Fruit fly (Drosophila melanogaster): Measurements from ENCODE around the gene ninaG.

dm6 chr3R:11378564-11379112 lies 42.9 kb downstream of the ninaG start:
- no peak for TF ChIP-seq CG7045 (GFP tag; optimal IDR thresholded peaks at IDR 0.05)
- no peak for TF ChIP-seq cic (GFP tag; optimal IDR thresholded peaks at IDR 0.05)
- no peak for TF ChIP-seq kay (GFP tag; ENCODE audit: borderline replicate concordance)
- TF ChIP-seq ovo (GFP tag; optimal IDR thresholded peaks at IDR 0.05): no peak
- no peak for TF ChIP-seq CG11617 (GFP tag; optimal IDR thresholded peaks at IDR 0.05)

Measured in whole organism, adult.